Fruit fly (Drosophila melanogaster): Measurements from ENCODE around the gene CG10038.

Gene CG10038

DNA sequence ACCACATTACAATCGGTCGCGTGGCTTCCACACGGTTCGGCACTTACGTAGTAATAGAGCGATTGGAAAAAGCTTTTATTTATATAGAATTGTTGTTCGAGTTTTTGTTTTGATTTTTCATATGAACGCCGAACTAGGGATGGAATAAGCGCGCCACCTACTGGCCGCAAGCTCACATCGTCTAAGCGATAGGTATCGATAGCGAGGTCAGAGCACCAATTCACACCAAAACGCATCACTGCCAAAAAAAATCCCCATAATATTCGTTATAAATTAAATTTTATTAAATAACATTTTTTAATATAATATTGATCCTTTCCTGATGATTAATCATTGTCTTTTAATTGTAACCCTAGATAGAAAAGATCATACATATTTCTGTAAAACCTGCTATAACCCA is at the start of gene CG10038:
CG10038 (minus strand) TSS at position 148 of the 400 bp plus-strand sequence.
- TF ChIP-seq noc (tag; optimal IDR thresholded peaks at IDR 0.05): no peak

- TF ChIP-seq noc (tag; optimal IDR thresholded peaks at IDR 0.05): no peak
Measured at dm6 chr3R:12398620-12399247, 48.3 kb upstream of the CG10038 start, which contains the start of gene Cyp9f3. Cyp9f3 (minus strand) TSS chr3R:12398929.

- TF ChIP-seq noc (tag; optimal IDR thresholded peaks at IDR 0.05): no peak
Measured at dm6 chr3R:12398054-12398453, 47.6 kb upstream of the CG10038 start.

dm6 chr3R:12395880-12396279 is 45.4 kb upstream of the CG10038 start, which contains the start of the genes CG10096 and CG10097:
CG10096 (minus strand) TSS chr3R:12395980.
CG10097 (minus strand) TSS chr3R:12395980.
- TF ChIP-seq noc (tag; optimal IDR thresholded peaks at IDR 0.05): no peak

dm6 chr3R:12386965-12387364 is 36.5 kb upstream of the CG10038 start, which contains the start of gene CG33098:
CG33098 (plus strand) TSS chr3R:12387188.
- TF ChIP-seq noc (tag; optimal IDR thresholded peaks at IDR 0.05): no peak

dm6 chr3R:12385949-12386348 is 35.5 kb upstream of the CG10038 start, which contains the start of gene Sol1:
Sol1 (plus strand) TSS chr3R:12386249.
- TF ChIP-seq noc (tag; optimal IDR thresholded peaks at IDR 0.05): no peak

DNA sequence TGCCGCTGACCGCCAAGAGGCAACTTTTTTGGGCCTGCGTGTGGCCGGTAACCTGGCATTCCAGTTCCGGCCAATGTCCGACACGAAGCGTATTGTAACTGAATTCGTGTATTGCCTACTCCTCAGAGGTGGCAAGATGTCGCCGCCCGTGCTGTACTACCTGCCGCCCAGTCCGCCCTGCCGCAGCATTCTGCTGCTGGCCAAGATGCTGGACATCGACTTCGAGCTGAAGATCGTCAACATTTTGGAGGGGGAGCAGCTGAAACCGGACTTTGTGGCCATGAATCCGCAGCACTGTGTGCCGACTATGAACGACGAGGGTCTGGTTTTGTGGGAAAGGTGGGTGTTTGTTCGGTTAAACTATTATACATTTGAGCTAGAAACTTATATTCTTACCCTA is 33.8 kb upstream of the CG10038 start:
- TF ChIP-seq noc (tag; optimal IDR thresholded peaks at IDR 0.05): no peak

DNA sequence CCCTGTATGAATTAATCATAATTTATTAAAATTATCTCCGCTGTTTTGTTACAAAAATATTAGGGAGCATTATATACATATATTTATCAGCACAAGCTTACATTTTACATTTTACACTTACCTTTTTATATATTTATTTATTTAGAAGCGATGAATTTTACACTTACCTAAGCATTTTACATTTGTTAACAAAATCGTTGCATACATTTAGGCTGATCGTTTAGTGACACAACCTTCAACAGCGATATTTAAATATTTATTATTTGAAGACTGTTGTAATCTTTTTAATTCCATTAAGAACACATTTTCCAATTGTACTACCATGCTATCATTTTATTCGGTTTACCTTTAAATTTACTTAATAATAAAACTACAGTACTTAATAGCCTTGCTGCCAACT is 33.3 kb upstream of the CG10038 start:
- TF ChIP-seq noc (tag; optimal IDR thresholded peaks at IDR 0.05): no peak

DNA sequence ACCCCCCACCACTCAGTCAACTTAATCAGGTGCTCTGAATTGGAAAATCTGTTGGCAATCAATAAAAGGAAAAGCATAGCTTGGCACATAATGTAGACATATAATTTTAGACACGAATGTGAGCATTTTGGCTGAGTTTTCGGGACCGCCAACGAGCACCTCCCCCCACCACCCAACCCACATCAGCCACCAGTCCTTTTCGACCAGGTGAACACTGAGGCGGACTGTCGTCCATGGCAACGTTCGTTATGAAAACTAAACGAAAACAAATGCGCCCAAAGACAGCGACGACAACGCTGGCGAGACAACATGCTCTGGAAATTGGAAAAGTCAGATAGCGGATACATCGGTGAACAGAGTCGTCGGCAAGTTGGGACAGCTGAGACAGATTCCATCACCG is 32.6 kb upstream of the CG10038 start, which contains the start of gene GstD11:
GstD11 (plus strand) TSS at position 301 of the 400 bp plus-strand sequence.
- no peak for TF ChIP-seq noc (tag; optimal IDR thresholded peaks at IDR 0.05)

- no peak for TF ChIP-seq noc (tag; optimal IDR thresholded peaks at IDR 0.05)
Measured at dm6 chr3R:12382563-12382962, 32.1 kb upstream of the CG10038 start, which contains the start of gene CG10035. CG10035 (minus strand) TSS chr3R:12382691.

DNA sequence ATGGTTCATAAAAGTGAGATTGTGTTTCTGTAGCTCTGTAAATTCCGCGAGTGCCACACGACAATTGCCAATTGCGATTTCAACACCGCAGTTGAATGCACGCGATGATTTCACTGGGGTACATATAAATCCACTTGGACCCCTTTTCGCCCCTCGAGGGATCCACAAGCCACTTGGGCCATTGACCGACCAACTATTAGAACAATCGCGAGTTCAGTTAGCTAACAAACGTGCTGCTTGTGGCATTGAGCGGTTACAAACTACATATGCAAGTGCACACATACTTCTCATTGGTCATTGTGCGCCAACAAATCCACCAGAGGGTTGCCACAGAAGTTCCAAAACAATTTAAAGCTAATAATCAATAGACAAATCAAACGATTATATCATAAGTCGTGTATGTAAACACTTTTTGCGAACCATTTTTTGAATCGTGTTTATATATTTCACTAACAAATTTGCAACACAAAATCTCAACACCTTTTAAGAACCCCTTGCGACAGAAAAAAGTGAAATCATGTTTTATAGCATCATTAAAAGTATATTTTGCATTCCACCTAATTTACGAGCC is 30.8 kb upstream of the CG10038 start:
- TF ChIP-seq noc (tag; optimal IDR thresholded peaks at IDR 0.05): no peak

dm6 chr3R:12379708-12380107 is 29.3 kb upstream of the CG10038 start, which contains the start of gene GstD8:
GstD8 (plus strand) TSS chr3R:12380008.
- TF ChIP-seq noc (tag; optimal IDR thresholded peaks at IDR 0.05): no peak

dm6 chr3R:12379249-12379648 is 28.8 kb upstream of the CG10038 start:
- no peak for TF ChIP-seq noc (tag; optimal IDR thresholded peaks at IDR 0.05)

DNA sequence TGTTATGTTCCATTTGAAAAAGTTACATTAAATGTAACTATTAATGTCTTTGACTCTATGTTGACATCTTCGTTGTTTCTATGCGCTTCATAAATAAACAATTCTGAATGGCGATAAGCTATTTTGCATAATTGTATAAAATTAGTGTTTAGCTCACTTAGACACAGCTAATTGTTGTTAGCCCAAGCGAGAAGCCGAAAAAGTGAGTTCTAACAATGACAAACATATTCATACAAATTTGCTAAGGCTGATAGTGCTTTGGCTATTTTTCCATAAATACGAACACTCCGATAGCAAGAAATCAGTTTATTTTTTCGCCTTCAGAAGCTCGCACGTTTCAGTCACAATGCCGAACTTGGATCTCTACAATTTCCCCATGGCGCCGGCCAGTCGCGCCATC is 27.8 kb upstream of the CG10038 start, which contains the start of gene GstD7:
GstD7 (plus strand) TSS at position 301 of the 400 bp plus-strand sequence.
- no peak for TF ChIP-seq noc (tag; optimal IDR thresholded peaks at IDR 0.05)

DNA sequence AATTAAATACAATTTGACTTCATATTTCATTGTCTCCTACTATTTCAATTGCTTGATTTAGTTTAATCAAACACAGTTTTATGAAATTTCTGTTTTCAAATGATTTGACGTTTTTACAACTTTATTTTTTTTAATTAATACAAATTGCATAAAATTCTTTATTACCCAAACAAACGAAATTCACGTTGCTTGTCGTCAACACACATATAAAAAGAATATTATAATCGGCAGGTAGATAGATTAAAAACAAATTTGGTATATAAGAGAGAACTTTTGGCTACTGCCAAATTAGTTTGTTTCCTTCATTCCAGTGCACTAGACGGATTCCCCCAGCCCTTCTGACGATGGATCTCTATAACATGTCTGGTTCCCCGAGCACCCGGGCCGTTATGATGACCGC is 26.4 kb upstream of the CG10038 start, which contains the start of gene GstD6:
GstD6 (plus strand) TSS at position 301 of the 400 bp plus-strand sequence.
- TF ChIP-seq noc (tag; optimal IDR thresholded peaks at IDR 0.05): no peak

DNA sequence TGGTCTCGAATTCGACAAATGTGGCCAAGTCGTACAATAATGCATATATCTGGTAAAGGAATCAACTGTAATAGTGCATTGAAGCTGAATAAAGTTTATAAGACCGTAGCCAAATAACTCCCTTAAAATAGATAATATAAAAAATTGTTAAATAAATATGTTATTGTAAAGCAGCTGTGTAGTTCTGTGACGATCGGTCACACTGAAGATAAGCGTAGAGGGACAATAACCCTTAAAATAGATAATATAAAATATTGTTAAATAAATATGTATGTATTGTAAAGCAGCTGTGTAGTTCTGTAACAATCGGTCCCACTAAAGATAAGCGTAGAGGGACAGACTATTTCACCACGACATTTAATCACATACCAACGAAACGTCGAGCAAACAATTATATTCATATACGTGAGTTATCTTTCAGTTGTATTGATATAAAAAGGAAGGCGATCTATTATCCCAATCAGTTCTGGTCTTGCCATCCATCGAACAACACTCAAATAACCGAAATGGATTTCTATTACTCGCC is 24.9 kb upstream of the CG10038 start, which contains the start of gene GstD5:
GstD5 (plus strand) TSS at position 476 of the 526 bp plus-strand sequence.
- TF ChIP-seq noc (tag; optimal IDR thresholded peaks at IDR 0.05): no peak

- no peak for TF ChIP-seq noc (tag; optimal IDR thresholded peaks at IDR 0.05)
Measured at dm6 chr3R:12373800-12374199, 23.4 kb upstream of the CG10038 start, which contains the start of gene GstD4. GstD4 (plus strand) TSS chr3R:12374100.
